Worm (Caenorhabditis elegans) whole organism, young adult: ENCODE results near the gene W09C2.10.

Source experiments
- nhr-80 ChIP-seq: sonication (generic microtip); optimal IDR thresholded peaks from 2 replicates; lab custom pipeline; 2016; ENCODE audit warnings: missing genetic modification characterization, missing compliant biosample characterization
- somi-1 ChIP-seq: fragments of 200-800 bp; sonication (Bioruptor generic); optimal IDR thresholded peaks from 2 replicates; lab custom pipeline; 2018; ENCODE audit warnings: mild to moderate bottlenecking, missing genetic modification characterization, missing compliant biosample characterization

DNA sequence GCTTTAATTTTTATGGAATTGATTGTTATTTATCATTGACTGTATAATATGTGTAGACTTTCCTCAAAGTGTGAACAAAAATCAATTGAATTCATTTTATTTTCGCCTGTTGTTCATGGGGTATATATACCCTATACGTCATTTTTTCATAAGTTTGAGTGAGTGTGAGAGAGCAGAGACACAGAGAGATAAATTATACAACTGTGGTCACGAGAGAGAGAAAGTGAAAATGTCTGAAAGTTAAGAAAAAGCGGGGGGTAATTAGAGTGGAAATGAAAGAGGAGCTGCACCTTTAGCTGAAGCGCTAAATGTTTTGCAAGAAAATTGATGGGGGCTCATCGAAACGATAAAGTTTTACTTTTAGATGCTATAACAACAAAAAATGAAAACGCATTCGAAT, 952 bp upstream of the W09C2.10 start:
- TF ChIP-seq somi-1 (no peak), nhr-80 (tag; lab: Kevin White, UChicago) (peak; percentile 36)
